Fruit fly (Drosophila melanogaster) whole organism, embryonic: Measurements from ENCODE around the gene CG4115.

Experiments used
- B-H2 ChIP-seq: fragments of 200-800 bp; sonication (Bioruptor generic); optimal IDR thresholded peaks from 2 replicates; lab custom pipeline; 2018; ENCODE audit warnings: missing biosample characterization, mild to moderate bottlenecking, missing genetic modification characterization
- BtbVII ChIP-seq: fragments of 200-800 bp; sonication (Bioruptor generic); optimal IDR thresholded peaks from 3 replicates; lab custom pipeline; 2017; ENCODE audit warnings: missing biosample characterization, mild to moderate bottlenecking, missing genetic modification characterization
- CG10147 ChIP-seq: fragments of 200-800 bp; sonication (Bioruptor generic); optimal IDR thresholded peaks from 2 replicates; lab custom pipeline; 2019; ENCODE audit warnings: missing biosample characterization, mild to moderate bottlenecking, missing genetic modification characterization, moderate library complexity
- CG10274 ChIP-seq: fragments of 200-800 bp; sonication (Bioruptor generic); optimal IDR thresholded peaks from 3 replicates; lab custom pipeline; 2017; ENCODE audit warnings: missing biosample characterization, mild to moderate bottlenecking, missing genetic modification characterization
- CG10565 ChIP-seq: fragments of 200-800 bp; sonication (Bioruptor generic); optimal IDR thresholded peaks from 3 replicates; lab custom pipeline; 2016; ENCODE audit warnings: missing biosample characterization, mild to moderate bottlenecking, missing genetic modification characterization
- CG11398 ChIP-seq: fragments of 200-800 bp; sonication (Bioruptor generic); optimal IDR thresholded peaks from 2 replicates; lab custom pipeline; 2016; ENCODE audit warnings: missing biosample characterization, missing genetic modification characterization
- CG14860 ChIP-seq: fragments of 200-800 bp; sonication (Bioruptor generic); IDR thresholded peaks from 3 replicates; pipeline ENCODE4 v1.3.6; 2022; ENCODE audit warnings: missing biosample characterization, missing genetic modification characterization; ENCODE audit not compliant: partially characterized antibody
- CG15073 ChIP-seq: fragments of 200-800 bp; sonication (Bioruptor generic); optimal IDR thresholded peaks from 2 replicates; lab custom pipeline; 2016; ENCODE audit warnings: missing biosample characterization, missing genetic modification characterization
- CG15479 ChIP-seq: fragments of 200-800 bp; sonication (Bioruptor generic); optimal IDR thresholded peaks from 3 replicates; lab custom pipeline; 2019; ENCODE audit warnings: missing biosample characterization, mild to moderate bottlenecking, missing genetic modification characterization, moderate library complexity
- CG1602 ChIP-seq: fragments of 200-800 bp; sonication (Bioruptor generic); optimal IDR thresholded peaks from 3 replicates; lab custom pipeline; 2016; ENCODE audit warnings: missing biosample characterization, missing genetic modification characterization
- CG17186 ChIP-seq: fragments of 200-800 bp; sonication (Bioruptor generic); optimal IDR thresholded peaks from 3 replicates; lab custom pipeline; 2017; ENCODE audit warnings: missing biosample characterization, missing genetic modification reagents, missing genetic modification characterization
- CG1792 ChIP-seq: fragments of 200-800 bp; sonication (Bioruptor generic); optimal IDR thresholded peaks from 2 replicates; lab custom pipeline; 2016; ENCODE audit warnings: missing biosample characterization, missing genetic modification characterization
- CG2116 ChIP-seq: fragments of 200-800 bp; sonication (Bioruptor generic); optimal IDR thresholded peaks from 3 replicates; lab custom pipeline; 2018; ENCODE audit warnings: missing biosample characterization, mild to moderate bottlenecking, missing genetic modification characterization
- CG30020 ChIP-seq: fragments of 200-800 bp; optimal IDR thresholded peaks from 2 replicates; lab custom pipeline; 2019; ENCODE audit warnings: missing biosample characterization, mild to moderate bottlenecking, missing genetic modification characterization, moderate library complexity
- CG3163 ChIP-seq: fragments of 200-800 bp; sonication (Bioruptor generic); optimal IDR thresholded peaks from 3 replicates; lab custom pipeline; 2016; ENCODE audit warnings: missing biosample characterization, missing genetic modification characterization
- CG3407 ChIP-seq: fragments of 200-800 bp; sonication (Bioruptor generic); optimal IDR thresholded peaks from 2 replicates; lab custom pipeline; 2018; ENCODE audit warnings: missing biosample characterization, mild to moderate bottlenecking, missing genetic modification characterization
- CG34422 ChIP-seq: fragments of 200-800 bp; sonication (Bioruptor generic); IDR thresholded peaks from 3 replicates; pipeline ENCODE4 v1.3.6; 2022; ENCODE audit warnings: missing biosample characterization, missing genetic modification characterization
- CG3995 ChIP-seq: fragments of 200-800 bp; sonication (Bioruptor generic); optimal IDR thresholded peaks from 3 replicates; lab custom pipeline; 2016; ENCODE audit warnings: missing biosample characterization, missing genetic modification characterization
- CG5245 ChIP-seq: fragments of 200-800 bp; sonication (Bioruptor generic); optimal IDR thresholded peaks from 3 replicates; lab custom pipeline; 2016; ENCODE audit warnings: missing biosample characterization, missing genetic modification characterization
- CG6854 ChIP-seq: fragments of 200-800 bp; sonication (Bioruptor generic); optimal IDR thresholded peaks from 3 replicates; lab custom pipeline; 2017; ENCODE audit warnings: missing biosample characterization, mild to moderate bottlenecking, missing genetic modification characterization
- CG7987 ChIP-seq: fragments of 200-800 bp; sonication (Bioruptor generic); optimal IDR thresholded peaks from 2 replicates; lab custom pipeline; 2018; ENCODE audit warnings: missing biosample characterization, mild to moderate bottlenecking, missing genetic modification characterization, moderate library complexity
- CG9727 ChIP-seq: fragments of 200-800 bp; sonication (Bioruptor generic); optimal IDR thresholded peaks from 3 replicates; lab custom pipeline; 2017; ENCODE audit warnings: missing biosample characterization, mild to moderate bottlenecking, missing genetic modification characterization
- D19B ChIP-seq: fragments of 200-800 bp; sonication (Bioruptor generic); optimal IDR thresholded peaks from 2 replicates; lab custom pipeline; 2017; ENCODE audit warnings: missing biosample characterization, mild to moderate bottlenecking, missing genetic modification characterization
- Dfd ChIP-seq, 2 experiments: fragments of >200 bp; optimal IDR thresholded peaks; 2 replicates each; lab custom pipeline; 2017; ENCODE audit warnings: missing biosample characterization in 2 of 2, missing genetic modification characterization in 2 of 2
- Doc3 ChIP-seq: fragments of 200-800 bp; sonication (Bioruptor generic); IDR thresholded peaks from 3 replicates; pipeline ENCODE4 v1.3.6; 2022; ENCODE audit warnings: missing biosample characterization, missing genetic modification characterization; ENCODE audit not compliant: partially characterized antibody
- Dref ChIP-seq: fragments of 200-800 bp; sonication (Bioruptor generic); IDR thresholded peaks from 2 replicates; pipeline ENCODE4 v1.3.6; 2022; ENCODE audit warnings: missing biosample characterization, missing genetic modification characterization
- Ets97D ChIP-seq: fragments of 200-800 bp; sonication (Bioruptor generic); optimal IDR thresholded peaks from 3 replicates; lab custom pipeline; 2016; ENCODE audit warnings: missing biosample characterization, missing genetic modification characterization
- Gug ChIP-seq: fragments of 200-800 bp; sonication (Bioruptor generic); IDR thresholded peaks from 4 replicates; pipeline ENCODE4 v1.3.6; 2022; ENCODE audit warnings: missing biosample characterization, missing genetic modification characterization
- H15 ChIP-seq: fragments of 200-800 bp; sonication (Bioruptor generic); IDR thresholded peaks from 3 replicates; pipeline ENCODE4 v1.3.6; 2022; ENCODE audit warnings: missing biosample characterization, missing genetic modification characterization
- Hr39 ChIP-seq: fragments of >200 bp; optimal IDR thresholded peaks from 2 replicates; lab custom pipeline; 2017
- Sin3A ChIP-seq: fragments of >200 bp; optimal IDR thresholded peaks from 2 replicates; lab custom pipeline; 2018
- ap ChIP-seq: fragments of 200-800 bp; sonication (Bioruptor generic); IDR thresholded peaks from 2 replicates; pipeline ENCODE4 v1.3.6; 2022; ENCODE audit warnings: missing biosample characterization, missing genetic modification characterization
- bab2 ChIP-seq: fragments of 200-800 bp; sonication (Bioruptor generic); optimal IDR thresholded peaks from 2 replicates; lab custom pipeline; 2016; ENCODE audit warnings: missing biosample characterization, missing genetic modification characterization
- bsh ChIP-seq, 2 experiments: fragments of 200-800 bp; sonication (Bioruptor generic); optimal IDR thresholded peaks; 2 replicates each; lab custom pipeline; 2017 to 2018; ENCODE audit warnings: mild to moderate bottlenecking in 2 of 2, missing biosample characterization in 2 of 2, missing genetic modification characterization in 2 of 2, moderate library complexity in 1 of 2
- btn ChIP-seq: fragments of 200-800 bp; sonication (Bioruptor generic); optimal IDR thresholded peaks from 2 replicates; lab custom pipeline; 2016; ENCODE audit warnings: missing biosample characterization, missing genetic modification characterization
- chn ChIP-seq: fragments of 200-800 bp; sonication (Bioruptor generic); optimal IDR thresholded peaks from 2 replicates; lab custom pipeline; 2016; ENCODE audit warnings: missing biosample characterization, missing genetic modification characterization
- dan ChIP-seq: fragments of 200-800 bp; sonication (Bioruptor generic); IDR thresholded peaks from 2 replicates; pipeline ENCODE4 v1.3.6; 2022; ENCODE audit warnings: missing biosample characterization, missing genetic modification characterization
- dmrt11E ChIP-seq: fragments of 200-800 bp; sonication (Bioruptor generic); optimal IDR thresholded peaks from 3 replicates; lab custom pipeline; 2018; ENCODE audit warnings: missing biosample characterization, mild to moderate bottlenecking, missing genetic modification characterization, moderate library complexity
- ewg ChIP-seq: fragments of 200-800 bp; sonication (Bioruptor generic); optimal IDR thresholded peaks from 3 replicates; lab custom pipeline; 2017; ENCODE audit warnings: mild to moderate bottlenecking, missing biosample characterization, missing genetic modification reagents, missing genetic modification characterization
- fd64A ChIP-seq: fragments of 200-800 bp; sonication (Bioruptor generic); optimal IDR thresholded peaks from 3 replicates; lab custom pipeline; 2018; ENCODE audit warnings: missing biosample characterization, mild to moderate bottlenecking, missing genetic modification characterization
- gcm2 ChIP-seq: fragments of 200-800 bp; sonication (Bioruptor generic); optimal IDR thresholded peaks from 2 replicates; lab custom pipeline; 2016; ENCODE audit warnings: missing biosample characterization, missing genetic modification characterization
- gt ChIP-seq: fragments of 200-800 bp; sonication (Bioruptor generic); IDR thresholded peaks from 2 replicates; pipeline ENCODE4 v1.3.6; 2022; ENCODE audit warnings: missing biosample characterization, missing genetic modification characterization
- jumu ChIP-seq: fragments of 200-800 bp; sonication (Bioruptor generic); optimal IDR thresholded peaks from 3 replicates; lab custom pipeline; 2016; ENCODE audit warnings: missing biosample characterization, missing genetic modification characterization
- pfk ChIP-seq: fragments of 200-800 bp; sonication (Bioruptor generic); optimal IDR thresholded peaks from 2 replicates; lab custom pipeline; 2018; ENCODE audit warnings: missing biosample characterization, mild to moderate bottlenecking, missing genetic modification characterization, moderate library complexity
- phol ChIP-seq: fragments of 200-800 bp; sonication (Bioruptor generic); optimal IDR thresholded peaks from 3 replicates; lab custom pipeline; 2018; ENCODE audit warnings: missing biosample characterization, mild to moderate bottlenecking, missing genetic modification characterization, moderate library complexity
- psq ChIP-seq: fragments of 200-800 bp; sonication (Bioruptor generic); optimal IDR thresholded peaks from 2 replicates; lab custom pipeline; 2017; ENCODE audit warnings: missing biosample characterization, missing genetic modification characterization
- ranshi ChIP-seq: fragments of 200-800 bp; sonication (Bioruptor generic); IDR thresholded peaks from 2 replicates; pipeline ENCODE4 v1.3.6; 2022; ENCODE audit warnings: missing biosample characterization, missing genetic modification characterization
- shn ChIP-seq: fragments of 200-800 bp; sonication (Bioruptor generic); optimal IDR thresholded peaks from 3 replicates; lab custom pipeline; 2016; ENCODE audit warnings: missing biosample characterization, missing genetic modification characterization
- tio ChIP-seq: fragments of 200-800 bp; sonication (Bioruptor generic); optimal IDR thresholded peaks from 2 replicates; lab custom pipeline; 2017; ENCODE audit warnings: missing biosample characterization, missing genetic modification characterization, inconsistent platforms
- toy ChIP-seq: fragments of 200-800 bp; sonication (Bioruptor generic); IDR thresholded peaks from 2 replicates; pipeline ENCODE4 v1.3.6; 2022; ENCODE audit warnings: missing biosample characterization, missing genetic modification characterization

Gene CG4115

DNA sequence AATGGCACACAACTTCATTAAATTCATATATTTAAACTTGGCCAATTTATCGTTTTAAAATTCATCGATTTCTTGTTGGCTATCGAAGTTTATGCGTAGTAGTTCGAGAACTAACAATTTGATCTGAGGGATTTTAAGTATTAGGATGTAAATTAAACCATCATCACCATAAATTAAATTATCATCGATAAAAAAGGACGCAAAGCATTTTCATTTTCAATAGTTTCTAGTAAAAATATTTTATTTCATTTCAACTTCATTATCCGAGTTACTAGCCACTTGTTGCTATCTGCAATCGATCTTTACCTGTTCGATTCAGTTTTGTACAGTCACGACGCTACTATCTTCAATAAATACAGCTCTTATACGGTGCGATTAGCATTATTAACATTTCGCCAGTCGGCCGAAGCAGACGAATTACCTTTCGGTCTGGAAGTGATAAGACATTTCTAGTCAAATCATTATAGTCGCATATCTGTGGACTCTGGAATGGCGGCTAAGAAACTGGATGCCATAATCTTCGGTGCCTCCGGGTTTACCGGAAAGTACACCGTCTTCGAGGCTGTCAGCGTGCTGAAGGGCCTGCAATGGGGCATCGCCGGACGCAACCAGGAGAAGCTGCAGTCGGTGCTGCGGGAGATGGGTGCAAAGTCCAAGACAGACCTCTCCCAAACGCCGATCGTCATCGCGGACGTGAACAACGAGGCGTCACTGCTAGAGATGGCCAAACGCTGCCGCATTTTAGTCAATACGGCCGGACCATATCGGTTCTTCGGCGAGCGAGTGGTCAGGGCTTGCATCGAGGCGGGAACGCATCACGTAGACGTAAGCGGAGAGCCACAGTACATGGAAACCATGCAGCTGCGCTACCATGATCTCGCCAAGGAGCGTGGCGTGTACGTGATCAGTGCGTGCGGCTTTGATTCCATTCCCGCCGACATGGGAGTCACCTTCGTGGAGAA, 46.7 kb downstream of the CG4115 start, which contains the start of gene CG5167 (continued):
- TF ChIP-seq BtbVII: peak; percentile 63
- peak; percentile 48 for TF ChIP-seq phol (tag; lab: Kevin White, UChicago)
- peak; percentile 21 for TF ChIP-seq D19B (GFP tag; lab: Kevin White, UChicago)
- no peak for TF ChIP-seq CG5245
- TF ChIP-seq CG6854 (GFP tag; lab: Kevin White, UChicago): no peak
- no peak for TF ChIP-seq CG1792 (GFP tag; lab: Kevin White, UChicago)
- no peak for TF ChIP-seq ranshi
- no peak for TF ChIP-seq CG10274 (GFP tag; lab: Kevin White, UChicago)
- TF ChIP-seq CG15073 (GFP tag; lab: Kevin White, UChicago): no peak
- no peak for TF ChIP-seq CG10565 (GFP tag; lab: Kevin White, UChicago)
- TF ChIP-seq Doc3: peak; percentile 53; the same call in 1 of the 3 replicates
- TF ChIP-seq tio (GFP tag; lab: Kevin White, UChicago): no peak
- TF ChIP-seq dan (GFP tag; lab: Robert Waterston, UW): no peak
- TF ChIP-seq ap (GFP tag; lab: Robert Waterston, UW): no peak
- TF ChIP-seq CG9727 (GFP tag; lab: Kevin White, UChicago): peak; percentile 59
- no peak for TF ChIP-seq btn (GFP tag; lab: Kevin White, UChicago)
- TF ChIP-seq Hr39 (lab: Kevin White, UChicago): no peak
- no peak for TF ChIP-seq ewg (GFP tag; lab: Kevin White, UChicago)
- no peak for TF ChIP-seq gcm2 (GFP tag; lab: Kevin White, UChicago)
- no peak for TF ChIP-seq fd64A (GFP tag; lab: Kevin White, UChicago)
- peak; percentile 51 for TF ChIP-seq CG3995 (GFP tag; lab: Kevin White, UChicago)
- no peak for TF ChIP-seq CG14860 (GFP tag; lab: Robert Waterston, UW)
- TF ChIP-seq Sin3A (lab: Kevin White, UChicago): no peak
- TF ChIP-seq B-H2 (GFP tag; lab: Kevin White, UChicago): no peak
- peak; percentile 5 for TF ChIP-seq CG30020 (tag; lab: Kevin White, UChicago)
- TF ChIP-seq bab2 (GFP tag; lab: Kevin White, UChicago): no peak
- no peak for TF ChIP-seq CG11398
- TF ChIP-seq chn (GFP tag; lab: Kevin White, UChicago): no peak
- no peak for TF ChIP-seq shn (GFP tag; lab: Kevin White, UChicago)
- no peak for TF ChIP-seq CG3407 (GFP tag; lab: Kevin White, UChicago)
- TF ChIP-seq Ets97D (GFP tag; lab: Kevin White, UChicago): no peak
- TF ChIP-seq Dref: peak; percentile 49
- TF ChIP-seq toy (GFP tag; lab: Robert Waterston, UW): no peak
- TF ChIP-seq CG17186: no peak
- peak; percentile 28 to 82 for TF ChIP-seq bsh (GFP tag; optimal IDR thresholded peaks at IDR 0.05; lab: Kevin White, UChicago)
- TF ChIP-seq Gug (GFP tag; lab: Robert Waterston, UW): no peak; the same call in 3 of the 4 replicates
- TF ChIP-seq CG7987: no peak
- no peak for TF ChIP-seq pfk (GFP tag; lab: Kevin White, UChicago)
- no peak for TF ChIP-seq psq (GFP tag; lab: Kevin White, UChicago)
- no peak for TF ChIP-seq jumu (GFP tag; lab: Kevin White, UChicago)
- TF ChIP-seq dmrt11E (tag; lab: Kevin White, UChicago): peak; percentile 42
- TF ChIP-seq CG1602 (GFP tag; lab: Kevin White, UChicago): no peak
- 0 out of 3 replicates have a peak, but pooled peaks have one; percentile 30 for TF ChIP-seq CG34422
- TF ChIP-seq H15 (GFP tag; lab: Robert Waterston, UW): no peak
- TF ChIP-seq CG3163 (GFP tag; lab: Kevin White, UChicago): no peak
- TF ChIP-seq CG10147 (GFP tag; lab: Kevin White, UChicago): peak; percentile 25
- no peak for TF ChIP-seq gt (GFP tag; lab: Robert Waterston, UW)
- peak; percentile 43 for TF ChIP-seq CG2116 (GFP tag; lab: Kevin White, UChicago)
- no peak for TF ChIP-seq CG15479
- no peak for TF ChIP-seq Dfd (GFP tag; optimal IDR thresholded peaks at IDR 0.05; lab: Kevin White, UChicago)
